Fruit fly (Drosophila melanogaster) whole organism, prepupa: Measurements from ENCODE around the gene Ir68b.

Experiments used
- CG10631 ChIP-seq: fragments of 200-800 bp; sonication (Bioruptor generic); optimal IDR thresholded peaks from 2 replicates; lab custom pipeline; 2016; ENCODE audit warnings: missing biosample characterization, missing genetic modification characterization
- CG10669 ChIP-seq: fragments of 200-800 bp; sonication (Bioruptor generic); optimal IDR thresholded peaks from 3 replicates; lab custom pipeline; 2018; ENCODE audit warnings: missing biosample characterization, mild to moderate bottlenecking, missing genetic modification characterization, moderate library complexity
- CG11294 ChIP-seq: fragments of 200-800 bp; sonication (Bioruptor generic); IDR thresholded peaks from 2 replicates; pipeline ENCODE4 v1.3.6; 2022; ENCODE audit warnings: missing biosample characterization, missing genetic modification characterization
- CG11762 ChIP-seq: fragments of 200-800 bp; sonication (Bioruptor generic); optimal IDR thresholded peaks from 3 replicates; lab custom pipeline; 2016; ENCODE audit warnings: missing biosample characterization, missing genetic modification characterization; ENCODE audit not compliant: insufficient read depth
- CG11902 ChIP-seq: fragments of 200-800 bp; sonication (Bioruptor generic); optimal IDR thresholded peaks from 3 replicates; lab custom pipeline; 2016; ENCODE audit warnings: missing biosample characterization, missing genetic modification characterization
- CG15336 ChIP-seq: fragments of 200-800 bp; sonication (Bioruptor generic); IDR thresholded peaks from 2 replicates; pipeline ENCODE4 v1.3.6; 2022; ENCODE audit warnings: missing biosample characterization, missing genetic modification characterization
- CG1621 ChIP-seq: fragments of 200-800 bp; sonication (Bioruptor generic); optimal IDR thresholded peaks from 3 replicates; lab custom pipeline; 2018; ENCODE audit warnings: missing biosample characterization, mild to moderate bottlenecking, missing genetic modification characterization
- CG16779 ChIP-seq: fragments of 200-800 bp; sonication (Bioruptor generic); optimal IDR thresholded peaks from 3 replicates; lab custom pipeline; 2017; ENCODE audit warnings: missing biosample characterization, mild to moderate bottlenecking, missing genetic modification characterization
- CG3032 ChIP-seq: fragments of 200-800 bp; optimal IDR thresholded peaks from 2 replicates; lab custom pipeline; 2019; ENCODE audit warnings: missing biosample characterization, mild to moderate bottlenecking, missing genetic modification characterization, moderate library complexity
- CG31627 ChIP-seq: fragments of 200-800 bp; sonication (Bioruptor generic); optimal IDR thresholded peaks from 3 replicates; lab custom pipeline; 2016; ENCODE audit warnings: missing biosample characterization, missing genetic modification characterization
- CG32006 ChIP-seq: fragments of 200-800 bp; sonication (Bioruptor generic); optimal IDR thresholded peaks from 3 replicates; lab custom pipeline; 2017; ENCODE audit warnings: missing biosample characterization, mild to moderate bottlenecking, missing genetic modification characterization
- CG34406 ChIP-seq: fragments of 200-800 bp; sonication (Bioruptor generic); optimal IDR thresholded peaks from 3 replicates; lab custom pipeline; 2016; ENCODE audit warnings: missing biosample characterization, missing genetic modification characterization
- CG4318 ChIP-seq: fragments of 200-800 bp; sonication (Bioruptor generic); optimal IDR thresholded peaks from 3 replicates; lab custom pipeline; 2017; ENCODE audit warnings: missing biosample characterization, mild to moderate bottlenecking, missing genetic modification characterization
- CG6163 ChIP-seq: fragments of 200-800 bp; sonication (Bioruptor generic); IDR thresholded peaks from 3 replicates; pipeline ENCODE4 v1.3.6; 2022; ENCODE audit warnings: missing biosample characterization, missing genetic modification characterization
- CG6792 ChIP-seq: fragments of 200-800 bp; sonication (Bioruptor generic); optimal IDR thresholded peaks from 3 replicates; lab custom pipeline; 2016; ENCODE audit warnings: missing biosample characterization, missing genetic modification characterization
- CG7368 ChIP-seq: fragments of 200-800 bp; sonication (Bioruptor generic); optimal IDR thresholded peaks from 3 replicates; lab custom pipeline; 2016; ENCODE audit warnings: missing biosample characterization, missing genetic modification characterization
- CG8119 ChIP-seq: fragments of 200-800 bp; sonication (Bioruptor generic); IDR thresholded peaks from 3 replicates; pipeline ENCODE4 v1.3.6; 2022; ENCODE audit warnings: missing biosample characterization, missing genetic modification characterization
- CG8319 ChIP-seq: fragments of 200-800 bp; sonication (Bioruptor generic); optimal IDR thresholded peaks from 3 replicates; lab custom pipeline; 2016; ENCODE audit warnings: missing biosample characterization, missing genetic modification characterization
- CG8632 ChIP-seq: fragments of 200-800 bp; sonication (Bioruptor generic); optimal IDR thresholded peaks from 3 replicates; lab custom pipeline; 2016; ENCODE audit warnings: missing biosample characterization, missing genetic modification characterization
- Eip78C ChIP-seq: fragments of 200-800 bp; sonication (Bioruptor generic); peaks from one replicate; lab custom pipeline; 2016; ENCODE audit warnings: missing biosample characterization, missing genetic modification characterization
- Eip93F ChIP-seq: fragments of 200-800 bp; sonication (Bioruptor generic); optimal IDR thresholded peaks from 2 replicates; lab custom pipeline; 2016; ENCODE audit warnings: missing biosample characterization, mild to moderate bottlenecking, missing genetic modification characterization
- Ets21C ChIP-seq: fragments of 200-800 bp; sonication (Bioruptor generic); optimal IDR thresholded peaks from 3 replicates; lab custom pipeline; 2016; ENCODE audit warnings: missing biosample characterization, missing genetic modification characterization
- Ets96B ChIP-seq: fragments of 200-800 bp; optimal IDR thresholded peaks from 2 replicates; lab custom pipeline; 2019; ENCODE audit warnings: missing biosample characterization, mild to moderate bottlenecking, missing genetic modification characterization, moderate library complexity
- Gug ChIP-seq: fragments of 200-800 bp; sonication (Bioruptor generic); IDR thresholded peaks from 2 replicates; pipeline ENCODE4 v1.3.6; 2022; ENCODE audit warnings: missing biosample characterization, missing genetic modification characterization
- Hr38 ChIP-seq: sonication (Bioruptor generic); optimal IDR thresholded peaks from 2 replicates; lab custom pipeline; 2016; ENCODE audit warnings: missing biosample characterization, missing genetic modification characterization
- Hr39 ChIP-seq: fragments of 200-800 bp; sonication (Bioruptor generic); optimal IDR thresholded peaks from 2 replicates; lab custom pipeline; 2016; ENCODE audit warnings: missing biosample characterization, missing genetic modification characterization
- Hr4 ChIP-seq: fragments of 200-800 bp; sonication (Bioruptor generic); optimal IDR thresholded peaks from 3 replicates; lab custom pipeline; 2016; ENCODE audit warnings: missing biosample characterization, missing genetic modification characterization
- Lpt ChIP-seq: fragments of 200-800 bp; sonication (Bioruptor generic); optimal IDR thresholded peaks from 3 replicates; lab custom pipeline; 2016; ENCODE audit warnings: missing biosample characterization, missing genetic modification characterization
- Met ChIP-seq: fragments of 200-800 bp; sonication (Bioruptor generic); optimal IDR thresholded peaks from 3 replicates; lab custom pipeline; 2016; ENCODE audit warnings: missing biosample characterization, missing genetic modification characterization
- Sox102F ChIP-seq: fragments of 200-800 bp; sonication (Bioruptor generic); optimal IDR thresholded peaks from 2 replicates; lab custom pipeline; 2016; ENCODE audit warnings: missing biosample characterization, mild to moderate bottlenecking, missing genetic modification characterization
- Sox14 ChIP-seq: fragments of 200-800 bp; sonication (Bioruptor generic); optimal IDR thresholded peaks from 3 replicates; lab custom pipeline; 2016; ENCODE audit warnings: missing biosample characterization, missing genetic modification characterization
- Sox15 ChIP-seq: fragments of 200-800 bp; sonication (Bioruptor generic); optimal IDR thresholded peaks from 3 replicates; lab custom pipeline; 2016; ENCODE audit warnings: missing biosample characterization, missing genetic modification characterization
- achi ChIP-seq: fragments of 200-800 bp; sonication (Bioruptor generic); optimal IDR thresholded peaks from 3 replicates; lab custom pipeline; 2016; ENCODE audit warnings: missing biosample characterization, missing genetic modification characterization
- acj6 ChIP-seq: fragments of 200-800 bp; sonication (Bioruptor generic); optimal IDR thresholded peaks from 3 replicates; lab custom pipeline; 2016; ENCODE audit warnings: missing biosample characterization, missing genetic modification characterization
- dac ChIP-seq: fragments of 200-800 bp; sonication (Bioruptor generic); optimal IDR thresholded peaks from 2 replicates; lab custom pipeline; 2017; ENCODE audit warnings: missing biosample characterization, mild to moderate bottlenecking, missing genetic modification characterization
- dsx ChIP-seq: fragments of 200-800 bp; optimal IDR thresholded peaks from 3 replicates; lab custom pipeline; 2019; ENCODE audit warnings: missing biosample characterization, mild to moderate bottlenecking, missing genetic modification characterization, moderate library complexity; ENCODE audit not compliant: poor library complexity, severe bottlenecking
- esn ChIP-seq: fragments of 200-800 bp; sonication (Bioruptor generic); optimal IDR thresholded peaks from 2 replicates; lab custom pipeline; 2016; ENCODE audit warnings: missing biosample characterization, mild to moderate bottlenecking, missing genetic modification characterization, moderate library complexity
- fd85E ChIP-seq: fragments of 200-800 bp; sonication (Bioruptor generic); optimal IDR thresholded peaks from 3 replicates; lab custom pipeline; 2016; ENCODE audit warnings: missing biosample characterization, missing genetic modification characterization
- fkh ChIP-seq: fragments of 200-800 bp; sonication (Bioruptor generic); optimal IDR thresholded peaks from 3 replicates; lab custom pipeline; 2017; ENCODE audit warnings: missing biosample characterization, mild to moderate bottlenecking, missing genetic modification characterization, moderate library complexity
- lz ChIP-seq: fragments of 200-800 bp; sonication (Bioruptor generic); optimal IDR thresholded peaks from 3 replicates; lab custom pipeline; 2016; ENCODE audit warnings: missing biosample characterization, missing genetic modification characterization
- pdm3 ChIP-seq: fragments of 200-800 bp; sonication (Bioruptor generic); optimal IDR thresholded peaks from 3 replicates; lab custom pipeline; 2016; ENCODE audit warnings: missing biosample characterization, missing genetic modification characterization
- salr ChIP-seq, 2 experiments: fragments of 200-800 bp; sonication (Bioruptor generic); optimal IDR thresholded peaks; 3 replicates each; lab custom pipeline; 2016 to 2018; ENCODE audit warnings: missing biosample characterization in 2 of 2, missing genetic modification characterization in 2 of 2, mild to moderate bottlenecking in 1 of 2
- spab ChIP-seq: fragments of 200-800 bp; sonication (Bioruptor generic); optimal IDR thresholded peaks from 2 replicates; lab custom pipeline; 2017; ENCODE audit warnings: missing biosample characterization, mild to moderate bottlenecking, missing genetic modification characterization, missing genetic modification reagents
- ss ChIP-seq, 2 experiments: fragments of 200-800 bp; sonication (Bioruptor generic); optimal IDR thresholded peaks; 2 replicates in 1 of 2; 3 replicates in 1 of 2; lab custom pipeline; 2017 to 2018; ENCODE audit warnings: mild to moderate bottlenecking in 2 of 2, missing biosample characterization in 2 of 2, missing genetic modification characterization in 2 of 2, moderate library complexity in 1 of 2
- svp ChIP-seq: fragments of 200-800 bp; sonication (Bioruptor generic); peaks from one replicate; lab custom pipeline; 2016; ENCODE audit warnings: missing biosample characterization, missing genetic modification characterization
- topi ChIP-seq: fragments of 200-800 bp; sonication (Bioruptor generic); optimal IDR thresholded peaks from 3 replicates; lab custom pipeline; 2016; ENCODE audit warnings: missing biosample characterization, missing genetic modification characterization

Ir68b gene

dm6 chr3L:12099329-12100031, 27.7 kb downstream of the Ir68b start (continued):
- TF ChIP-seq CG16779 (tag; lab: Kevin White, UChicago) (no peak), CG31627 (GFP tag; lab: Kevin White, UChicago) (no peak), Hr39 (no peak), dsx (GFP tag; lab: Kevin White, UChicago) (peak; percentile 59), CG1621 (no peak), Gug (no peak), CG34406 (GFP tag; lab: Kevin White, UChicago) (peak; percentile 21), topi (GFP tag; lab: Kevin White, UChicago) (peak; percentile 7), CG6792 (peak; percentile 5), CG7368 (GFP tag; lab: Kevin White, UChicago) (no peak), salr (GFP tag; optimal IDR thresholded peaks at IDR 0.05; lab: Kevin White, UChicago) (no peak), CG6163 (no peak), CG15336 (no peak)

- peak; percentile 7 for TF ChIP-seq Hr39
- TF ChIP-seq CG4318 (GFP tag; lab: Kevin White, UChicago) = peak; percentile 53
- TF ChIP-seq Eip78C (GFP tag; lab: Kevin White, UChicago) = peak; percentile 90
- no peak for TF ChIP-seq fd85E
- TF ChIP-seq topi (GFP tag; lab: Kevin White, UChicago) = peak; percentile 62
- no peak for TF ChIP-seq fkh
- peak; percentile 2 for TF ChIP-seq Ets21C (GFP tag; lab: Kevin White, UChicago)
- TF ChIP-seq svp (GFP tag; lab: Kevin White, UChicago) = peak; percentile 77
- TF ChIP-seq CG10669 (GFP tag; lab: Kevin White, UChicago) = peak; percentile 14
- TF ChIP-seq dsx (GFP tag; lab: Kevin White, UChicago) = peak; percentile 66
- peak; percentile 42 for TF ChIP-seq achi
- TF ChIP-seq CG11762 (GFP tag; lab: Kevin White, UChicago) = peak; percentile 23
- TF ChIP-seq spab = peak; percentile 9
- peak; percentile 6 for TF ChIP-seq CG11902 (GFP tag; lab: Kevin White, UChicago)
- TF ChIP-seq Sox14 = peak; percentile 37
- TF ChIP-seq dac (GFP tag; lab: Kevin White, UChicago) = peak; percentile 35
- peak; percentile 12 for TF ChIP-seq CG7368 (GFP tag; lab: Kevin White, UChicago)
- peak; percentile 32 for TF ChIP-seq CG31627 (GFP tag; lab: Kevin White, UChicago)
- no peak for TF ChIP-seq Hr38
- no peak for TF ChIP-seq CG8319 (GFP tag; lab: Kevin White, UChicago)
- peak; percentile 23 for TF ChIP-seq CG10631 (GFP tag; lab: Kevin White, UChicago)
- peak; percentile 50 for TF ChIP-seq esn (GFP tag; lab: Kevin White, UChicago)
- TF ChIP-seq Eip93F (GFP tag; lab: Kevin White, UChicago) = no peak
- TF ChIP-seq Sox15 (GFP tag; lab: Kevin White, UChicago) = peak; percentile 6
- 0 out of 2 replicates have a peak, but pooled peaks have one; percentile 30 for TF ChIP-seq Gug
- peak; percentile 58 for TF ChIP-seq Met
- no peak for TF ChIP-seq CG16779 (tag; lab: Kevin White, UChicago)
- peak; percentile 37 for TF ChIP-seq lz (GFP tag; lab: Kevin White, UChicago)
- TF ChIP-seq CG32006 (GFP tag; lab: Kevin White, UChicago) = peak; percentile 73
- no peak for TF ChIP-seq CG11294
- TF ChIP-seq Lpt = no peak
- TF ChIP-seq CG8119 (GFP tag; lab: Robert Waterston, UW) = peak; percentile 68
- TF ChIP-seq Ets96B (tag; lab: Kevin White, UChicago) = peak; percentile 56
- TF ChIP-seq CG6163 = peak; percentile 75
- TF ChIP-seq Sox102F (GFP tag; lab: Kevin White, UChicago) = peak; percentile 62
- peak; percentile 75 for TF ChIP-seq CG15336
- peak; percentile 50 for TF ChIP-seq CG8632 (GFP tag; lab: Kevin White, UChicago)
- peak; percentile 57 for TF ChIP-seq pdm3
- peak; percentile 74 for TF ChIP-seq CG3032 (tag; lab: Kevin White, UChicago)
- TF ChIP-seq Hr4 (GFP tag; lab: Kevin White, UChicago) = peak; percentile 54
- peak; percentile 38 to 64 for TF ChIP-seq ss (GFP tag; optimal IDR thresholded peaks at IDR 0.05; lab: Kevin White, UChicago)
- peak; percentile 44 for TF ChIP-seq acj6 (GFP tag; lab: Kevin White, UChicago)
These were observed 30.2 kb downstream of the Ir68b start for dm6 chr3L:12096799-12097662.
